Fruit fly (Drosophila melanogaster) whole organism, embryonic: ENCODE measurements around the gene CG5235.

ENCODE experiments used
- CG11456 ChIP-seq: fragments of 200-800 bp; sonication (Bioruptor generic); IDR thresholded peaks from 3 replicates; pipeline ENCODE4 v1.3.6; 2022; ENCODE audit warnings: missing biosample characterization, missing genetic modification characterization
- CG1602 ChIP-seq: fragments of 200-800 bp; sonication (Bioruptor generic); optimal IDR thresholded peaks from 3 replicates; lab custom pipeline; 2016; ENCODE audit warnings: missing biosample characterization, missing genetic modification characterization
- HmgD ChIP-seq: fragments of 200-800 bp; sonication (Bioruptor generic); optimal IDR thresholded peaks from 3 replicates; lab custom pipeline; 2016; ENCODE audit warnings: missing biosample characterization, missing genetic modification characterization
- Ssrp ChIP-seq: fragments of 200-800 bp; sonication (Bioruptor generic); optimal IDR thresholded peaks from 2 replicates; lab custom pipeline; 2018; ENCODE audit warnings: missing biosample characterization, mild to moderate bottlenecking, missing genetic modification characterization, moderate library complexity
- aop ChIP-seq: fragments of 200-800 bp; sonication (Bioruptor generic); IDR thresholded peaks from 2 replicates; pipeline ENCODE4 v1.3.6; 2022; ENCODE audit warnings: missing biosample characterization, missing genetic modification characterization
- gcm ChIP-seq: fragments of 200-800 bp; sonication (Bioruptor generic); optimal IDR thresholded peaks from 2 replicates; lab custom pipeline; 2019; ENCODE audit warnings: missing biosample characterization, mild to moderate bottlenecking, missing genetic modification characterization, moderate library complexity
- odd ChIP-seq: fragments of 200-800 bp; sonication (Bioruptor generic); optimal IDR thresholded peaks from 2 replicates; lab custom pipeline; 2017; ENCODE audit warnings: missing biosample characterization, mild to moderate bottlenecking, missing genetic modification characterization

DNA sequence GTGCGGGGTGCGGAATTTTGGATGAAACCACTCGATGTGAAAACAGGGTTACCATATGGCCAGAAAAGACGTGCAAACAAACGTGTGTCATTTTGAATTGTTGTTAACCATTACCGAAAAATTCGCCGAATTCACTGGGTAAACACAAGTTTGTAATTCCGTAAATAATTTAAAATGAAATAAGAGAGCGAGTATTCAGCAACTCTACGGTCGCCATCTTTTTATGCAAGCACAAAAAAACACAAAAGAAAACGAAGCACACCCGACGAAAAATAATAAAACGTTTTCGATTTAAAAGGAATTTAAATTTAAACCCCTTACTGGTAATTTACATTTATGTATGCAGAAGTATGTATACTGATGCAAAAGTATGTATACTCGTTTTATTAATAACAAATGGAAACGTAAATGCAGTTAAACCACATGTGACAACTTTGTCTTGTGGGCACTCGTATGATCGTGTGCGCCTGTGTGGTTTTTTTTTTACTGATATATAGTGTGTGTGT is 44.3 kb downstream of the CG5235 start:
- TF ChIP-seq Ssrp (peak; percentile 92), gcm (peak; percentile 96), aop (GFP tag; lab: Robert Waterston, UW) (peak; percentile 71), CG1602 (GFP tag; lab: Kevin White, UChicago) (peak; percentile 87), CG11456 (GFP tag; lab: Robert Waterston, UW) (peak; percentile 82), odd (GFP tag; lab: Kevin White, UChicago) (peak; percentile 91), HmgD (GFP tag; lab: Kevin White, UChicago) (peak; percentile 53)
